Worm (Caenorhabditis elegans) whole organism, L3 larva: ENCODE data around the gene Y17D7B.2.

Experiments used
- ceh-28 ChIP-seq: fragments of 150-350 bp; optimal IDR thresholded peaks from 2 replicates; lab custom pipeline; 2014; ENCODE audit warnings: missing biosample characterization, missing genetic modification reagents, missing genetic modification characterization
- mdl-1 ChIP-seq: fragments of 150-350 bp; optimal IDR thresholded peaks from 2 replicates; lab custom pipeline; 2014; ENCODE audit warnings: missing biosample characterization, missing genetic modification characterization

- TF ChIP-seq ceh-28 (tag; lab: Kevin White, UChicago) (no peak), mdl-1 (tag; lab: Kevin White, UChicago) (no peak)
Observed at ce11 chrV:18803260-18803659, 15.7 kb downstream of the Y17D7B.2 start, which contains the start of gene C54E10.10.
